Fruit fly (Drosophila melanogaster) whole organism, embryonic: Measurements from ENCODE around the gene CG3123.

ENCODE experiments used
- Ada2b ChIP-seq: fragments of 200-800 bp; sonication (Bioruptor generic); IDR thresholded peaks from 2 replicates; pipeline ENCODE4 v1.3.6; 2022; ENCODE audit warnings: missing biosample characterization, missing genetic modification characterization
- Atf-2 ChIP-seq: fragments of 200-800 bp; sonication (Bioruptor generic); optimal IDR thresholded peaks from 2 replicates; lab custom pipeline; 2016; ENCODE audit warnings: missing biosample characterization, missing genetic modification characterization
- B-H2 ChIP-seq: fragments of 200-800 bp; sonication (Bioruptor generic); optimal IDR thresholded peaks from 2 replicates; lab custom pipeline; 2018; ENCODE audit warnings: missing biosample characterization, mild to moderate bottlenecking, missing genetic modification characterization
- CG12071 ChIP-seq: fragments of 200-800 bp; sonication (Bioruptor generic); optimal IDR thresholded peaks from 3 replicates; lab custom pipeline; 2018; ENCODE audit warnings: missing biosample characterization, mild to moderate bottlenecking, missing genetic modification characterization
- CG12299 ChIP-seq: fragments of 200-800 bp; sonication (Bioruptor generic); optimal IDR thresholded peaks from 2 replicates; lab custom pipeline; 2018; ENCODE audit warnings: missing biosample characterization, mild to moderate bottlenecking, missing genetic modification characterization
- CG13624 ChIP-seq: fragments of 200-800 bp; sonication (Bioruptor generic); optimal IDR thresholded peaks from 2 replicates; lab custom pipeline; 2016; ENCODE audit warnings: missing biosample characterization, missing genetic modification characterization
- CG14965 ChIP-seq: fragments of 200-800 bp; sonication (Bioruptor generic); optimal IDR thresholded peaks from 2 replicates; lab custom pipeline; 2016; ENCODE audit warnings: missing biosample characterization, missing genetic modification characterization, borderline replicate concordance
- CG15011 ChIP-seq: fragments of 200-800 bp; sonication (Bioruptor generic); optimal IDR thresholded peaks from 3 replicates; lab custom pipeline; 2018; ENCODE audit warnings: missing biosample characterization, mild to moderate bottlenecking, missing genetic modification characterization
- CG15601 ChIP-seq: fragments of 200-800 bp; sonication (Bioruptor generic); optimal IDR thresholded peaks from 3 replicates; lab custom pipeline; 2019; ENCODE audit warnings: missing biosample characterization, mild to moderate bottlenecking, missing genetic modification characterization, moderate library complexity
- CG16815 ChIP-seq: fragments of 200-800 bp; sonication (Bioruptor generic); optimal IDR thresholded peaks from 3 replicates; lab custom pipeline; 2017; ENCODE audit warnings: missing biosample characterization, mild to moderate bottlenecking, missing genetic modification characterization
- CG18262 ChIP-seq: fragments of 200-800 bp; optimal IDR thresholded peaks from 3 replicates; lab custom pipeline; 2019; ENCODE audit warnings: missing biosample characterization, mild to moderate bottlenecking, missing genetic modification characterization, moderate library complexity
- CG18599 ChIP-seq: fragments of 200-800 bp; sonication (Bioruptor generic); optimal IDR thresholded peaks from 3 replicates; lab custom pipeline; 2017; ENCODE audit warnings: missing biosample characterization, missing genetic modification characterization, mild to moderate bottlenecking, moderate library complexity, missing genetic modification reagents
- CG3407 ChIP-seq: fragments of 200-800 bp; sonication (Bioruptor generic); optimal IDR thresholded peaks from 2 replicates; lab custom pipeline; 2018; ENCODE audit warnings: missing biosample characterization, mild to moderate bottlenecking, missing genetic modification characterization
- CG34376 ChIP-seq: fragments of 200-800 bp; sonication (Bioruptor generic); optimal IDR thresholded peaks from 2 replicates; lab custom pipeline; 2018; ENCODE audit warnings: missing biosample characterization, mild to moderate bottlenecking, missing genetic modification characterization
- CG5953 ChIP-seq: fragments of 200-800 bp; sonication (Bioruptor generic); IDR thresholded peaks from 2 replicates; pipeline ENCODE4 v1.3.6; 2022; ENCODE audit warnings: missing biosample characterization, missing genetic modification characterization
- CG7928 ChIP-seq: fragments of 200-800 bp; sonication (Bioruptor generic); optimal IDR thresholded peaks from 2 replicates; lab custom pipeline; 2017; ENCODE audit warnings: missing biosample characterization, mild to moderate bottlenecking, missing genetic modification characterization
- CG7963 ChIP-seq: fragments of 200-800 bp; sonication (Bioruptor generic); IDR thresholded peaks from 3 replicates; pipeline ENCODE4 v1.3.6; 2022; ENCODE audit warnings: missing biosample characterization, missing genetic modification characterization; ENCODE audit not compliant: partially characterized antibody
- CG8944 ChIP-seq: fragments of 200-800 bp; sonication (Bioruptor generic); optimal IDR thresholded peaks from 3 replicates; lab custom pipeline; 2016; ENCODE audit warnings: missing biosample characterization, missing genetic modification characterization
- CG9215 ChIP-seq: fragments of 200-800 bp; sonication (Bioruptor generic); IDR thresholded peaks from 2 replicates; pipeline ENCODE4 v1.3.6; 2022; ENCODE audit warnings: missing biosample characterization, missing genetic modification characterization
- CHES-1-like ChIP-seq: fragments of 200-800 bp; sonication (Bioruptor generic); optimal IDR thresholded peaks from 2 replicates; lab custom pipeline; 2016; ENCODE audit warnings: missing biosample characterization, missing genetic modification characterization
- CoRest ChIP-seq: fragments of 200-800 bp; sonication (Bioruptor generic); optimal IDR thresholded peaks from 3 replicates; lab custom pipeline; 2018; ENCODE audit warnings: missing biosample characterization, mild to moderate bottlenecking, missing genetic modification characterization, moderate library complexity
- Dbx ChIP-seq: fragments of 200-800 bp; sonication (Bioruptor generic); IDR thresholded peaks from 3 replicates; pipeline ENCODE4 v1.3.6; 2022; ENCODE audit warnings: missing biosample characterization, missing genetic modification characterization
- Fer1 ChIP-seq: fragments of 200-800 bp; sonication (Bioruptor generic); optimal IDR thresholded peaks from 2 replicates; lab custom pipeline; 2017; ENCODE audit warnings: missing biosample characterization, mild to moderate bottlenecking, missing genetic modification characterization
- Hmr ChIP-seq: fragments of 200-800 bp; sonication (Bioruptor generic); optimal IDR thresholded peaks from 3 replicates; lab custom pipeline; 2017; ENCODE audit warnings: mild to moderate bottlenecking, missing biosample characterization, missing genetic modification reagents, missing genetic modification characterization
- Max ChIP-seq: fragments of 200-800 bp; sonication (Bioruptor generic); optimal IDR thresholded peaks from 2 replicates; lab custom pipeline; 2016; ENCODE audit warnings: missing biosample characterization, mild to moderate bottlenecking, missing genetic modification characterization
- NC2β ChIP-seq: fragments of 200-800 bp; sonication (Bioruptor generic); optimal IDR thresholded peaks from 2 replicates; lab custom pipeline; 2016; ENCODE audit warnings: missing biosample characterization, missing genetic modification characterization
- Nf-YB ChIP-seq: fragments of 200-800 bp; sonication (Bioruptor generic); optimal IDR thresholded peaks from 3 replicates; lab custom pipeline; 2019; ENCODE audit warnings: missing biosample characterization, mild to moderate bottlenecking, missing genetic modification characterization, moderate library complexity
- Pdp1 ChIP-seq, 2 experiments: fragments of 200-800 bp; sonication (Bioruptor generic); optimal IDR thresholded peaks; 3 replicates each; lab custom pipeline; 2016; ENCODE audit warnings: missing biosample characterization in 2 of 2, missing genetic modification characterization in 2 of 2, mild to moderate bottlenecking in 1 of 2, moderate library complexity in 1 of 2
- Stat92E ChIP-seq, 3 experiments: fragments of >200 bp in 2 of 3; fragments of 200-800 bp in 1 of 3; sonication (Bioruptor generic) in 1 of 3; optimal IDR thresholded peaks; 2 replicates each; lab custom pipeline; 2017 to 2019; ENCODE audit warnings: missing biosample characterization in 3 of 3, missing genetic modification characterization in 3 of 3, mild to moderate bottlenecking in 1 of 3, moderate library complexity in 1 of 3
- Tbp ChIP-seq: fragments of >200 bp; optimal IDR thresholded peaks from 2 replicates; lab custom pipeline; 2018; ENCODE audit warnings: missing biosample characterization, missing genetic modification characterization
- Xrp1 ChIP-seq: fragments of 200-800 bp; sonication (Bioruptor generic); IDR thresholded peaks from 2 replicates; pipeline ENCODE4 v1.3.6; 2022; ENCODE audit warnings: missing biosample characterization, missing genetic modification characterization
- ash1 ChIP-seq: fragments of 200-800 bp; sonication (Bioruptor generic); optimal IDR thresholded peaks from 2 replicates; lab custom pipeline; 2018; ENCODE audit warnings: missing biosample characterization, mild to moderate bottlenecking, missing genetic modification characterization
- bsh ChIP-seq, 2 experiments: fragments of 200-800 bp; sonication (Bioruptor generic); optimal IDR thresholded peaks; 2 replicates each; lab custom pipeline; 2017 to 2018; ENCODE audit warnings: mild to moderate bottlenecking in 2 of 2, missing biosample characterization in 2 of 2, missing genetic modification characterization in 2 of 2, moderate library complexity in 1 of 2
- chif ChIP-seq, 2 experiments: fragments of 200-800 bp; sonication (Bioruptor generic); optimal IDR thresholded peaks; 3 replicates each; lab custom pipeline; 2016; ENCODE audit warnings: missing biosample characterization in 2 of 2, missing genetic modification characterization in 2 of 2
- chm ChIP-seq: fragments of 200-800 bp; sonication (Bioruptor generic); IDR thresholded peaks from 2 replicates; pipeline ENCODE4 v1.3.6; 2022; ENCODE audit warnings: missing biosample characterization, missing genetic modification characterization
- dpn ChIP-seq, 2 experiments: fragments of 200-800 bp; sonication (Bioruptor generic); optimal IDR thresholded peaks; 3 replicates each; lab custom pipeline; 2016; ENCODE audit warnings: missing biosample characterization in 2 of 2, missing genetic modification characterization in 2 of 2
- eve ChIP-seq, 2 experiments: fragments of >200 bp; optimal IDR thresholded peaks; 2 replicates each; lab custom pipeline; 2017; ENCODE audit warnings: missing biosample characterization in 2 of 2, missing genetic modification characterization in 2 of 2
- fd3F ChIP-seq: fragments of 200-800 bp; sonication (Bioruptor generic); optimal IDR thresholded peaks from 2 replicates; lab custom pipeline; 2018; ENCODE audit warnings: missing biosample characterization, mild to moderate bottlenecking, missing genetic modification characterization, moderate library complexity
- gce ChIP-seq: fragments of 200-800 bp; sonication (Bioruptor generic); IDR thresholded peaks from 3 replicates; pipeline ENCODE4 v1.3.6; 2022; ENCODE audit warnings: missing biosample characterization, missing genetic modification characterization
- kay ChIP-seq: fragments of 200-800 bp; sonication (Bioruptor generic); optimal IDR thresholded peaks from 2 replicates; lab custom pipeline; 2016; ENCODE audit warnings: missing biosample characterization, missing genetic modification characterization
- luna ChIP-seq: fragments of 200-800 bp; sonication (Bioruptor generic); optimal IDR thresholded peaks from 2 replicates; lab custom pipeline; 2016; ENCODE audit warnings: missing biosample characterization, missing genetic modification characterization
- otp ChIP-seq: fragments of 200-800 bp; sonication (Bioruptor generic); IDR thresholded peaks from 3 replicates; pipeline ENCODE4, ENCODE4 v1.3.6; 2022; ENCODE audit warnings: missing biosample characterization, missing genetic modification characterization
- pfk ChIP-seq: fragments of 200-800 bp; sonication (Bioruptor generic); optimal IDR thresholded peaks from 2 replicates; lab custom pipeline; 2018; ENCODE audit warnings: missing biosample characterization, mild to moderate bottlenecking, missing genetic modification characterization, moderate library complexity
- prd ChIP-seq, 3 experiments: fragments of >200 bp in 2 of 3; fragments of 200-800 bp in 1 of 3; sonication (Bioruptor generic) in 1 of 3; optimal IDR thresholded peaks in 2 of 3; IDR thresholded peaks in 1 of 3; 2 replicates in 2 of 3; 3 replicates in 1 of 3; pipeline versions ENCODE4 v1.3.6 to Lab custom; 2017 to 2022; ENCODE audit warnings: missing biosample characterization in 1 of 3, missing genetic modification characterization in 1 of 3
- pzg ChIP-seq: fragments of 200-800 bp; sonication (Bioruptor generic); optimal IDR thresholded peaks from 3 replicates; lab custom pipeline; 2018; ENCODE audit warnings: missing biosample characterization, mild to moderate bottlenecking, missing genetic modification characterization, moderate library complexity
- ranshi ChIP-seq: fragments of 200-800 bp; sonication (Bioruptor generic); IDR thresholded peaks from 2 replicates; pipeline ENCODE4 v1.3.6; 2022; ENCODE audit warnings: missing biosample characterization, missing genetic modification characterization
- tio ChIP-seq: fragments of 200-800 bp; sonication (Bioruptor generic); optimal IDR thresholded peaks from 2 replicates; lab custom pipeline; 2017; ENCODE audit warnings: missing biosample characterization, missing genetic modification characterization, inconsistent platforms
- trem ChIP-seq: fragments of 200-800 bp; optimal IDR thresholded peaks from 3 replicates; lab custom pipeline; 2019; ENCODE audit warnings: missing biosample characterization, mild to moderate bottlenecking, missing genetic modification characterization, moderate library complexity
- vvl ChIP-seq: fragments of 200-800 bp; sonication (Bioruptor generic); IDR thresholded peaks from 2 replicates; pipeline ENCODE4 v1.3.6; 2022; ENCODE audit warnings: missing biosample characterization, missing genetic modification characterization

CG3123 gene

dm6 chr2L:2830341-2830800 is 5.1 kb upstream of the CG3123 start (continued):
- TF ChIP-seq CG14965 (no peak), B-H2 (GFP tag; lab: Kevin White, UChicago) (no peak), Hmr (GFP tag; lab: Kevin White, UChicago) (peak; percentile 87), Xrp1 (GFP tag; lab: Robert Waterston, UW) (peak; percentile 88), CG18599 (peak; percentile 89), CG15601 (peak; percentile 91), Fer1 (GFP tag; lab: Kevin White, UChicago) (peak; percentile 89), chif (GFP tag; optimal IDR thresholded peaks at IDR 0.05; lab: Kevin White, UChicago) (peak; percentile 36 to 81), CG13624 (GFP tag; lab: Kevin White, UChicago) (peak; percentile 60), chm (GFP tag; lab: Robert Waterston, UW) (peak; percentile 46; the same call in 1 of the 2 replicates), fd3F (GFP tag; lab: Kevin White, UChicago) (peak; percentile 73), trem (tag; lab: Kevin White, UChicago) (peak; percentile 85), CG18262 (peak; percentile 98), pfk (no peak), NC2β (GFP tag; lab: Kevin White, UChicago) (peak; percentile 42), Tbp (GFP tag; lab: Kevin White, UChicago) (no peak), gce (GFP tag; lab: Robert Waterston, UW) (peak; percentile 27; the same call in 1 of the 3 replicates), luna (GFP tag; lab: Kevin White, UChicago) (no peak), Nf-YB (GFP tag; lab: Kevin White, UChicago) (peak; percentile 78), CG12071 (GFP tag; lab: Kevin White, UChicago) (peak; percentile 28), CG7928 (GFP tag; lab: Kevin White, UChicago) (peak; percentile 68), CG3407 (GFP tag; lab: Kevin White, UChicago) (peak; percentile 81), CG34376 (GFP tag; lab: Kevin White, UChicago) (peak; percentile 29), CG8944 (GFP tag; lab: Kevin White, UChicago) (no peak), CG15011 (GFP tag; lab: Kevin White, UChicago) (peak; percentile 86), eve (GFP tag; optimal IDR thresholded peaks at IDR 0.05; lab: Kevin White, UChicago) (peak in 1 of 2 experiments; percentile 97), Atf-2 (GFP tag; lab: Kevin White, UChicago) (peak; percentile 43), bsh (GFP tag; optimal IDR thresholded peaks at IDR 0.05; lab: Kevin White, UChicago) (peak; percentile 85 to 93), Pdp1 (GFP tag; optimal IDR thresholded peaks at IDR 0.05; lab: Kevin White, UChicago) (peak; percentile 65 to 74), vvl (GFP tag; lab: Robert Waterston, UW) (peak; percentile 37; the same call in 1 of the 2 replicates), dpn (GFP tag; optimal IDR thresholded peaks at IDR 0.05; lab: Kevin White, UChicago) (peak; percentile 70 to 79), otp (GFP tag; lab: Robert Waterston, UW) (peak; percentile 74; the same call in 1 of the 3 replicates), Max (GFP tag; lab: Kevin White, UChicago) (peak; percentile 86), Stat92E (GFP tag; optimal IDR thresholded peaks at IDR 0.05; lab: Kevin White, UChicago) (peak in 1 of 3 experiments; percentile 68), ash1 (GFP tag; lab: Kevin White, UChicago) (no peak), CG16815 (GFP tag; lab: Kevin White, UChicago) (peak; percentile 85), CoRest (tag; lab: Kevin White, UChicago) (peak; percentile 96), CG12299 (tag; lab: Kevin White, UChicago) (peak; percentile 61), prd (optimal IDR thresholded peaks at IDR 0.05; lab: Kevin White, UChicago) (no peak), prd (GFP tag; IDR thresholded peaks at IDR 0.05; lab: Robert Waterston, UW) (peak; percentile 82), Dbx (GFP tag; lab: Robert Waterston, UW) (no peak; the same call in none of the 3 replicates), kay (GFP tag; lab: Kevin White, UChicago) (peak; percentile 79), CHES-1-like (peak; percentile 50), CG5953 (GFP tag; lab: Robert Waterston, UW) (no peak), tio (GFP tag; lab: Kevin White, UChicago) (peak; percentile 93), CG9215 (GFP tag; lab: Robert Waterston, UW) (peak; percentile 78), Ada2b (peak; percentile 64), CG7963 (no peak), ranshi (GFP tag; lab: Robert Waterston, UW) (peak; percentile 42; the same call in 1 of the 2 replicates), pzg (GFP tag; lab: Kevin White, UChicago) (no peak)
